Fruit fly (Drosophila melanogaster) whole organism, adult: ENCODE data around the gene wds.

ENCODE experiments used
- CG11617 ChIP-seq: fragments of 200-800 bp; sonication (Bioruptor generic); optimal IDR thresholded peaks from 2 replicates; lab custom pipeline; 2017; ENCODE audit warnings: mild to moderate bottlenecking, missing biosample characterization, missing genetic modification reagents, missing genetic modification characterization
- CG12768 ChIP-seq: fragments of 200-800 bp; sonication (Bioruptor generic); optimal IDR thresholded peaks from 2 replicates; lab custom pipeline; 2017; ENCODE audit warnings: missing biosample characterization, missing genetic modification characterization, mild to moderate bottlenecking, moderate library complexity, missing genetic modification reagents
- CG14711 ChIP-seq: fragments of 200-800 bp; sonication (Bioruptor generic); optimal IDR thresholded peaks from 2 replicates; lab custom pipeline; 2018; ENCODE audit warnings: missing biosample characterization, mild to moderate bottlenecking, missing genetic modification characterization, moderate library complexity
- CG1620 ChIP-seq: fragments of 200-800 bp; sonication (Bioruptor generic); optimal IDR thresholded peaks from 2 replicates; lab custom pipeline; 2016; ENCODE audit warnings: missing biosample characterization, missing genetic modification characterization
- CG33017 ChIP-seq: fragments of 200-800 bp; sonication (Bioruptor generic); optimal IDR thresholded peaks from 2 replicates; lab custom pipeline; 2018; ENCODE audit warnings: missing biosample characterization, mild to moderate bottlenecking, missing genetic modification characterization, moderate library complexity
- CG5204 ChIP-seq: fragments of 200-800 bp; sonication (Bioruptor generic); optimal IDR thresholded peaks from 2 replicates; lab custom pipeline; 2016; ENCODE audit warnings: missing biosample characterization, missing genetic modification characterization
- CG7045 ChIP-seq: fragments of 200-800 bp; sonication (Bioruptor generic); optimal IDR thresholded peaks from 2 replicates; lab custom pipeline; 2017; ENCODE audit warnings: missing biosample characterization, mild to moderate bottlenecking, missing genetic modification characterization
- CG7101 ChIP-seq: fragments of 200-800 bp; sonication (Bioruptor generic); optimal IDR thresholded peaks from 2 replicates; lab custom pipeline; 2018; ENCODE audit warnings: missing biosample characterization, mild to moderate bottlenecking, missing genetic modification characterization, moderate library complexity
- Clk ChIP-seq: fragments of 200-800 bp; sonication (Bioruptor generic); optimal IDR thresholded peaks from 2 replicates; lab custom pipeline; 2017; ENCODE audit warnings: missing biosample characterization, missing genetic modification characterization
- Crg-1 ChIP-seq: fragments of 200-800 bp; sonication (Bioruptor generic); optimal IDR thresholded peaks from 2 replicates; lab custom pipeline; 2016; ENCODE audit warnings: missing biosample characterization, missing genetic modification characterization
- Hr96 ChIP-seq: fragments of 200-800 bp; sonication (Bioruptor generic); optimal IDR thresholded peaks from 2 replicates; lab custom pipeline; 2016; ENCODE audit warnings: missing biosample characterization, missing genetic modification characterization
- Mnt ChIP-seq: fragments of 200-800 bp; sonication (Bioruptor generic); optimal IDR thresholded peaks from 2 replicates; lab custom pipeline; 2016; ENCODE audit warnings: missing biosample characterization, mild to moderate bottlenecking, missing genetic modification characterization
- bab1 ChIP-seq: fragments of 200-800 bp; sonication (Bioruptor generic); optimal IDR thresholded peaks from 3 replicates; lab custom pipeline; 2019; ENCODE audit warnings: missing biosample characterization, mild to moderate bottlenecking, missing genetic modification characterization, moderate library complexity
- cic ChIP-seq: fragments of 200-800 bp; sonication (Bioruptor generic); optimal IDR thresholded peaks from 2 replicates; lab custom pipeline; 2017; ENCODE audit warnings: missing biosample characterization, mild to moderate bottlenecking, missing genetic modification characterization, moderate library complexity
- cnc ChIP-seq, 2 experiments: fragments of >200 bp; optimal IDR thresholded peaks; 2 replicates each; lab custom pipeline; 2017
- kay ChIP-seq: fragments of 200-800 bp; sonication (Bioruptor generic); peaks from one replicate; lab custom pipeline; 2016; ENCODE audit warnings: missing biosample characterization, missing genetic modification characterization, borderline replicate concordance
- ovo ChIP-seq: fragments of 200-800 bp; sonication (Bioruptor generic); optimal IDR thresholded peaks from 2 replicates; lab custom pipeline; 2016; ENCODE audit warnings: missing biosample characterization, missing genetic modification characterization
- pad ChIP-seq: fragments of 200-800 bp; sonication (Bioruptor generic); optimal IDR thresholded peaks from 3 replicates; lab custom pipeline; 2017; ENCODE audit warnings: missing biosample characterization, missing genetic modification characterization, mild to moderate bottlenecking, moderate library complexity, missing genetic modification reagents
- tj ChIP-seq: fragments of 200-800 bp; sonication (Bioruptor generic); optimal IDR thresholded peaks from 3 replicates; lab custom pipeline; 2017; ENCODE audit warnings: missing biosample characterization, mild to moderate bottlenecking, missing genetic modification characterization, moderate library complexity
- toe ChIP-seq: fragments of 200-800 bp; sonication (Bioruptor generic); optimal IDR thresholded peaks from 2 replicates; lab custom pipeline; 2016; ENCODE audit warnings: missing biosample characterization, missing genetic modification characterization

wds gene

DNA sequence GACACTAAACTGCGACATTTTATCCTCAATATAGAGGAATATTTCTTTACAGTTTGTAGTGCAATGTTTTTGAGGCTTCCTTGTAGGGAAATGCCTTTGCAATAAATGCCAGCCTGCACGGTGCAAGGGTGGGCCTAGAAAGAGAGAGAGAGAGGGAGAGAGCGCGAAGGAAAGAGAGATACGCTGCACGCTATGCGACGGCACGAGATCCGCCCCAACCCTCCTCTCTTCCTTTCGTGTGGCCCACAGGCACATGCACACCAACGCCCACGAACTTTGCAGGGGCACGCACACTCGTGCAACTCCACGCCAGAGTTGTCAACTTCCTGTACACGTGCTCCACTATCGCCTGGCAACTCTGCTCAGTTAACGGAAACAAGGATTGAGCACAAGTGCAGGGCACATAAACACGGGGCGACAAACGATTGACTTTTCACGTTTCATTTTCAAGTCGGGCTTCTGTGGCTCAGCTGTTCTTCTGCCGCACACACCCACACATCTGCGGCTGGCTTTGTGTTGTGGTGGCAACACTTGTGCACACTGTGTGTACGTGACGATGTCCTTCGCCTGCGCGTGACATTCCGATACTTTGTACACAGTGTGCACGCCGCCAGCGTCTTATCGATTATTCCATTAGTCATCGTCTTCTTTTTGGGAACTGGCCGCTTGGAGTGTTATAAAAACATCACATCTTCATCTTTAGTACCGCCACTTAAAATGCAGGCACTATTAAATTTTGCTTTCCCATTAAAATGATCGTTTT, 50.4 kb downstream of the wds start:
- TF ChIP-seq CG14711 (tag; lab: Kevin White, UChicago) (peak; percentile 73), cnc (optimal IDR thresholded peaks at IDR 0.05; lab: Kevin White, UChicago) (no peak), CG7045 (GFP tag; lab: Kevin White, UChicago) (no peak)

DNA sequence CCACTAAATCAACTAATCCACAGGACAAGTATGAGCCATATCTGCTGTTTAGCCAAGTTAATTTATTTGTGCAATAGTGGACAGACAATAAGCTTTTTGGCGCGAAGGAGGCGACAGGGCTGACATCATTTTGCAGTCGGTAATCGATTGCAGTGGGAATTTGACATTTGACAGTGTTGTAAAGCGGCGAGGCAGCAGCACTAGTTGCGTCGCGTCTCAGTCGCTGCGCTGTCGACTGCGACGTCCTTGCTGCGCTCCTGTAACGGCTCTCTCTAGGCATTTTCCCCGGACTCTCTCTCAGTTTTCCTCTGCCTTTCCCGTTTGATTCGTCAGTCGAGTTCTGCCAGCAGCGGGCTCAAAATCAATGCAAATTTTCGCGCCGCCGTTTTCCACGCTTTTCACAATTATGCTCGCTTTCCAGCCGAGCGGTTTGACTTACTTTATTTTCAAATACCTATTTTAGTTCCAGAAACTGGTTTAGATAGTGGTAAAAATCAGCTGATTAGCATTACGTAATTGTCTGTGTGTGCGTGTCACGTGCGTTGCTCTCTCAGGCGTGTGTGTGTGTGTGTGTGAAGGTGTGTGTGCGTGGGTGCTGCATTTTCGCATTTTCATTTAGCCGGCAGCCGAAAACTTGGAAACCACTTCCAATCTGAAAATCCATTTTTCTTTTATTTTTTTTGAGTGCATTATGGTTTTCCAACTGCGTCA, 51.2 kb downstream of the wds start:
- no peak for TF ChIP-seq CG7101 (tag; lab: Kevin White, UChicago)
- TF ChIP-seq CG7045 (GFP tag; lab: Kevin White, UChicago): no peak
- no peak for TF ChIP-seq CG5204 (GFP tag; lab: Kevin White, UChicago)
- no peak for TF ChIP-seq Crg-1 (GFP tag; lab: Kevin White, UChicago)
- no peak for TF ChIP-seq CG11617
- no peak for TF ChIP-seq bab1 (GFP tag; lab: Kevin White, UChicago)
- no peak for TF ChIP-seq toe (GFP tag; lab: Kevin White, UChicago)
- no peak for TF ChIP-seq CG33017 (tag; lab: Kevin White, UChicago)
- TF ChIP-seq CG14711 (tag; lab: Kevin White, UChicago): no peak
- no peak for TF ChIP-seq kay (GFP tag; lab: Kevin White, UChicago)
- TF ChIP-seq Mnt (GFP tag; lab: Kevin White, UChicago): no peak
- TF ChIP-seq pad (GFP tag; lab: Kevin White, UChicago): no peak
- no peak for TF ChIP-seq CG1620 (GFP tag; lab: Kevin White, UChicago)
- no peak for TF ChIP-seq ovo (GFP tag; lab: Kevin White, UChicago)
- no peak for TF ChIP-seq CG12768
- TF ChIP-seq cic (GFP tag; lab: Kevin White, UChicago): no peak
- TF ChIP-seq Hr96 (GFP tag; lab: Kevin White, UChicago): no peak
- TF ChIP-seq tj (GFP tag; lab: Kevin White, UChicago): no peak
- TF ChIP-seq Clk (GFP tag; lab: Kevin White, UChicago): no peak
- no peak for TF ChIP-seq cnc (optimal IDR thresholded peaks at IDR 0.05; lab: Kevin White, UChicago)
